Fruit fly (Drosophila melanogaster) whole organism, wandering third instar larva: Measurements from ENCODE around the gene CG43999.

ENCODE experiments used
- HLH106 ChIP-seq: fragments of 200-800 bp; optimal IDR thresholded peaks from 3 replicates; lab custom pipeline; 2019; ENCODE audit warnings: missing biosample characterization, mild to moderate bottlenecking, missing genetic modification characterization, moderate library complexity
- ey ChIP-seq: fragments of 200-800 bp; sonication (Bioruptor generic); optimal IDR thresholded peaks from 2 replicates; lab custom pipeline; 2016; ENCODE audit warnings: missing biosample characterization, missing genetic modification characterization
- pan ChIP-seq: fragments of >200 bp; optimal IDR thresholded peaks from 2 replicates; lab custom pipeline; 2017
- psq ChIP-seq: fragments of 200-800 bp; sonication (Bioruptor generic); optimal IDR thresholded peaks from 3 replicates; lab custom pipeline; 2017; ENCODE audit warnings: missing biosample characterization, mild to moderate bottlenecking, missing genetic modification characterization, moderate library complexity
- woc ChIP-seq: sonication (Bioruptor generic); optimal IDR thresholded peaks from 2 replicates; lab custom pipeline; 2016; ENCODE audit warnings: missing biosample characterization, mild to moderate bottlenecking, missing genetic modification characterization

DNA sequence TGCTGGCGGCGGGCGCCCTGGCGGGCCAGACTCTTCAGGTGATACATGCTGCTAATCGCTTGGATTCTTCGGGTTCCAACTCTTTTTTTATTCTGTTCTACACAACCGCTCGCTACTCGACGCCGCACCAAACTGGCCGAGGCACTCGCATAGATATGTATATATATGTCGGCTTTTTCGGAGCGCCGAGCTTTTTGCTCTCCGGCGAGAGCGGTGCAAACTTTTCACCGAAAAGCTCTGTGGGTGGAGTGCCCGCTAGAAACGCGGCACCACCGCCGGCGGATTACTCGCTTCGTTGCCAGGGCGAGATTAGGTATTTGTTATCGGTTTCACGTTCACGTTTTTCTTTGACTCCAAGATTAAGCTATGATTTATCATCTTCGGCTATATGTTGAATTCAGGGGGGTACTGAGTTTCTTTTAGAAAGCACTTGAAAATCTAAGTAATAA, 14.2 kb upstream of the CG43999 start, which contains the start of gene Gdh:
- TF ChIP-seq woc (GFP tag; lab: Kevin White, UChicago) (no peak), ey (GFP tag; lab: Kevin White, UChicago) (no peak), psq (GFP tag; lab: Kevin White, UChicago) (no peak), HLH106 (peak; percentile 15), pan (lab: Kevin White, UChicago) (no peak)
